Fruit fly (Drosophila melanogaster): ENCODE results near the gene Syn1.

Syn1 gene

dm6 chr3L:21720869-21721268, 49.5 kb downstream of the Syn1 start:
- TF ChIP-seq CG34367 (tag; optimal IDR thresholded peaks at IDR 0.05) (peak; percentile 74), D1 (tag; optimal IDR thresholded peaks at IDR 0.05) (peak; percentile 12), CG32121 (GFP tag; IDR thresholded peaks at IDR 0.05) (no peak), CG13204 (GFP tag; optimal IDR thresholded peaks at IDR 0.05) (no peak), fd96Ca (GFP tag; IDR thresholded peaks at IDR 0.05) (no peak), CG8301 (tag; optimal IDR thresholded peaks at IDR 0.05) (peak; percentile 27), Pif1B (GFP tag; optimal IDR thresholded peaks at IDR 0.05) (peak; percentile 65), rn (GFP tag; IDR thresholded peaks at IDR 0.05) (no peak), gl (tag; optimal IDR thresholded peaks at IDR 0.05) (peak; percentile 36), CG9948 (tag; optimal IDR thresholded peaks at IDR 0.05) (peak; percentile 73), CG15710 (tag; optimal IDR thresholded peaks at IDR 0.05) (peak; percentile 63), Pif1A (GFP tag; optimal IDR thresholded peaks at IDR 0.05) (peak; percentile 60), Ets98B (GFP tag; IDR thresholded peaks at IDR 0.05) (no peak), CG12605 (GFP tag; IDR thresholded peaks at IDR 0.05) (no peak), Snoo (tag; optimal IDR thresholded peaks at IDR 0.05) (no peak), CG4496 (GFP tag; IDR thresholded peaks at IDR 0.05) (no peak), CG14655 (GFP tag; optimal IDR thresholded peaks at IDR 0.05) (peak; percentile 72), CG8159 (tag; optimal IDR thresholded peaks at IDR 0.05) (peak; percentile 79), EcR (GFP tag; optimal IDR thresholded peaks at IDR 0.05) (no peak), CG17806 (tag; optimal IDR thresholded peaks at IDR 0.05) (peak; percentile 79), CG10348 (GFP tag; IDR thresholded peaks at IDR 0.05) (no peak)

dm6 chr3L:21718233-21718632, 52.1 kb downstream of the Syn1 start:
- TF ChIP-seq CG8301 (tag; optimal IDR thresholded peaks at IDR 0.05), result no peak
- TF ChIP-seq CG32121 (GFP tag; IDR thresholded peaks at IDR 0.05), result no peak
- no peak for TF ChIP-seq CG9948 (tag; optimal IDR thresholded peaks at IDR 0.05)
- TF ChIP-seq CG10348 (GFP tag; IDR thresholded peaks at IDR 0.05), result no peak
- no peak for TF ChIP-seq Ets98B (GFP tag; IDR thresholded peaks at IDR 0.05)
- no peak for TF ChIP-seq CG4496 (GFP tag; IDR thresholded peaks at IDR 0.05)
- no peak for TF ChIP-seq CG17806 (tag; optimal IDR thresholded peaks at IDR 0.05)
- TF ChIP-seq CG8159 (tag; optimal IDR thresholded peaks at IDR 0.05), result no peak

- TF ChIP-seq Ets98B (GFP tag; IDR thresholded peaks at IDR 0.05) (no peak), EcR (GFP tag; optimal IDR thresholded peaks at IDR 0.05) (no peak), fd96Ca (GFP tag; IDR thresholded peaks at IDR 0.05) (no peak), CG17806 (tag; optimal IDR thresholded peaks at IDR 0.05) (peak; percentile 46), CG9948 (tag; optimal IDR thresholded peaks at IDR 0.05) (peak; percentile 45), CG34367 (tag; optimal IDR thresholded peaks at IDR 0.05) (peak; percentile 16), CG4496 (GFP tag; IDR thresholded peaks at IDR 0.05) (no peak), rn (GFP tag; IDR thresholded peaks at IDR 0.05) (no peak), CG14655 (GFP tag; optimal IDR thresholded peaks at IDR 0.05) (peak; percentile 70), CG15710 (tag; optimal IDR thresholded peaks at IDR 0.05) (peak; percentile 36), Snoo (tag; optimal IDR thresholded peaks at IDR 0.05) (no peak), CG8159 (tag; optimal IDR thresholded peaks at IDR 0.05) (peak; percentile 43), Pif1A (GFP tag; optimal IDR thresholded peaks at IDR 0.05) (peak; percentile 35), CG12605 (GFP tag; IDR thresholded peaks at IDR 0.05) (no peak), CG8301 (tag; optimal IDR thresholded peaks at IDR 0.05) (peak; percentile 56)
Measured at dm6 chr3L:21715974-21716373, 54.4 kb downstream of the Syn1 start.

dm6 chr3L:21709785-21710591, 60.3 kb downstream of the Syn1 start:
- TF ChIP-seq CG34367 (tag; optimal IDR thresholded peaks at IDR 0.05) (peak; percentile 77), Pif1A (GFP tag; optimal IDR thresholded peaks at IDR 0.05) (peak; percentile 28), CG14655 (GFP tag; optimal IDR thresholded peaks at IDR 0.05) (peak; percentile 91), Ets98B (GFP tag; IDR thresholded peaks at IDR 0.05) (no peak), EcR (GFP tag; optimal IDR thresholded peaks at IDR 0.05) (peak; percentile 74), CG9948 (tag; optimal IDR thresholded peaks at IDR 0.05) (peak; percentile 89), CG12605 (GFP tag; IDR thresholded peaks at IDR 0.05) (no peak), CG8301 (tag; optimal IDR thresholded peaks at IDR 0.05) (peak; percentile 80), fd96Ca (GFP tag; IDR thresholded peaks at IDR 0.05) (peak; percentile 55; the same call in 1 of the 3 replicates), CG8159 (tag; optimal IDR thresholded peaks at IDR 0.05) (peak; percentile 92), CG4496 (GFP tag; IDR thresholded peaks at IDR 0.05) (peak; percentile 12; the same call in 1 of the 3 replicates), CG32121 (GFP tag; IDR thresholded peaks at IDR 0.05) (no peak), CG15710 (tag; optimal IDR thresholded peaks at IDR 0.05) (peak; percentile 87), CG17806 (tag; optimal IDR thresholded peaks at IDR 0.05) (peak; percentile 82), CG13204 (GFP tag; optimal IDR thresholded peaks at IDR 0.05) (peak; percentile 64), rn (GFP tag; IDR thresholded peaks at IDR 0.05) (no peak), D1 (tag; optimal IDR thresholded peaks at IDR 0.05) (peak; percentile 89), Snoo (tag; optimal IDR thresholded peaks at IDR 0.05) (peak; percentile 69), gl (tag; optimal IDR thresholded peaks at IDR 0.05) (peak; percentile 57), Pif1B (GFP tag; optimal IDR thresholded peaks at IDR 0.05) (peak; percentile 72), CG10348 (GFP tag; IDR thresholded peaks at IDR 0.05) (no peak)

dm6 chr3L:21706144-21706926, 64.0 kb downstream of the Syn1 start, which contains the start of gene CG32447:
Gene CG32447 (minus strand): TSS chr3L:21706365.
- TF ChIP-seq CG8301 (tag; optimal IDR thresholded peaks at IDR 0.05), result peak; percentile 32
- TF ChIP-seq CG10348 (GFP tag; IDR thresholded peaks at IDR 0.05), result no peak
- TF ChIP-seq CG17806 (tag; optimal IDR thresholded peaks at IDR 0.05), result no peak
- no peak for TF ChIP-seq CG15710 (tag; optimal IDR thresholded peaks at IDR 0.05)
- no peak for TF ChIP-seq CG4496 (GFP tag; IDR thresholded peaks at IDR 0.05)
- no peak for TF ChIP-seq CG32121 (GFP tag; IDR thresholded peaks at IDR 0.05)
- no peak for TF ChIP-seq CG8159 (tag; optimal IDR thresholded peaks at IDR 0.05)
- TF ChIP-seq Ets98B (GFP tag; IDR thresholded peaks at IDR 0.05), result peak; percentile 6; the same call in 1 of the 2 replicates
- no peak for TF ChIP-seq CG9948 (tag; optimal IDR thresholded peaks at IDR 0.05)
- peak; percentile 45 for TF ChIP-seq CG14655 (GFP tag; optimal IDR thresholded peaks at IDR 0.05)
- TF ChIP-seq EcR (GFP tag; optimal IDR thresholded peaks at IDR 0.05), result no peak

All from whole organism, pupa.